Worm (Caenorhabditis elegans) whole organism, L2 larva: ENCODE data around the gene C17G10.10.

Experiments
- lin-11 ChIP-seq: fragments of 150-350 bp; sonication (generic microtip); optimal IDR thresholded peaks from 2 replicates; lab custom pipeline; 2014; ENCODE audit warnings: missing biosample characterization, missing genetic modification characterization, inconsistent platforms, mixed read lengths
- lin-13 ChIP-seq: fragments of 150-350 bp; optimal IDR thresholded peaks from 2 replicates; lab custom pipeline; 2014; ENCODE audit warnings: missing biosample characterization, missing genetic modification reagents, missing genetic modification characterization
- lin-39 ChIP-seq: fragments of 150-350 bp; optimal IDR thresholded peaks from 2 replicates; lab custom pipeline; 2014; ENCODE audit warnings: missing biosample characterization, missing genetic modification reagents, missing genetic modification characterization
- mab-5 ChIP-seq: fragments of 150-350 bp; optimal IDR thresholded peaks from 2 replicates; lab custom pipeline; 2014; ENCODE audit warnings: missing biosample characterization, missing genetic modification characterization
- nhr-10 ChIP-seq: sonication (generic microtip); optimal IDR thresholded peaks from 2 replicates; lab custom pipeline; 2017; ENCODE audit warnings: missing biosample characterization, missing genetic modification characterization
- skn-1 ChIP-seq: sonication (generic microtip); optimal IDR thresholded peaks from 2 replicates; lab custom pipeline; 2017; ENCODE audit warnings: missing biosample characterization, missing genetic modification characterization
- unc-62 ChIP-seq: fragments of 150-350 bp; optimal IDR thresholded peaks from 2 replicates; lab custom pipeline; 2014; ENCODE audit warnings: missing biosample characterization, missing genetic modification reagents, missing genetic modification characterization
- zag-1 ChIP-seq: fragments of 150-350 bp; optimal IDR thresholded peaks from 2 replicates; lab custom pipeline; 2014; ENCODE audit warnings: missing biosample characterization, missing genetic modification characterization
- ztf-11 ChIP-seq: sonication (generic microtip); optimal IDR thresholded peaks from 2 replicates; lab custom pipeline; 2017; ENCODE audit warnings: missing biosample characterization, missing genetic modification characterization

DNA sequence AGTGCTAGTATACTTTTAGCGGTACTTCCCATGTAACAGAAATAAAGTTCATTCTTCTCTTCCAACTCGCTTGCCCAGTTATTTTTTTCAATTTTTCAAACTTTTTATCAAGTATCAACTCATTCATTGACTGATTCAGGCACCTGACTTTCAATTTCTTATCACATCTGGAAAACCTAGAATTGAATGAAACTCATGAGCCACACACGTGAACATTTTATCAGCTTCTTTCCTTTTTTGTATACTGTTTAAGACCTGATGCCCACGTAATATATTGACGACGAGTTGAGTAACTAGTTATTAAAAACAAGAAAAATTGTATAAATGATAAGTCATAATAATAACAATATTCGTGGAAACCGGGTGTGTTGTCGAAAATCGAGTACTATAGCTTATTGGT, 45.6 kb downstream of the C17G10.10 start:
- TF ChIP-seq mab-5 (tag; lab: Kevin White, UChicago) (no peak), unc-62 (GFP tag; lab: Kevin White, UChicago) (no peak), nhr-10 (tag; lab: Kevin White, UChicago) (no peak), skn-1 (tag; lab: Kevin White, UChicago) (no peak), lin-11 (no peak), lin-39 (no peak), zag-1 (tag; lab: Kevin White, UChicago) (no peak), ztf-11 (tag; lab: Kevin White, UChicago) (no peak), lin-13 (GFP tag; lab: Kevin White, UChicago) (no peak)
